Fruit fly (Drosophila melanogaster): ENCODE data around the gene CG44837.

CG44837 gene

DNA sequence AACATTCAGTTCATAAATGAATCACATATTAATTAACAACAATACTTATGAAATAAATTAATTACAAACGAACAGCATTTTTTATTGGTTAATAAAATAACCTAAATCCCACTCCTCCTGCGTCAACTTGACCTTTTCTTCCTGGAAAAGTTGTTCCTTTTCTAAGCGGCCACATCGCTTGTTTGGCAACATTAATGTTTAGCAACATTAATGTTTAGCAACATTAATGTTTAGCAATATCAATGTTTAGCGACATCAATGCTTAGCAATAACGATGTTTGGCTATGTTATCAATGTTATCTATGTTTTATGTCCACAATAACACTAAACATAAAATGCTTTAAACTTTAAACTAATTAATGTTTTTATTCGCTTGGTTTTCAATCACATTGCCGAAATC, 122.0 kb downstream of the CG44837 start:
- TF ChIP-seq Myc (optimal IDR thresholded peaks at IDR 0.05) = no peak
- TF ChIP-seq psq (GFP tag; optimal IDR thresholded peaks at IDR 0.05) = no peak
- TF ChIP-seq br (GFP tag; optimal IDR thresholded peaks at IDR 0.05) = no peak
- no peak for TF ChIP-seq CG32264 (GFP tag; optimal IDR thresholded peaks at IDR 0.05)
- TF ChIP-seq lola (GFP tag; optimal IDR thresholded peaks at IDR 0.05) = no peak
- no peak for TF ChIP-seq Hr83 (GFP tag; optimal IDR thresholded peaks at IDR 0.05; ENCODE audit: poor library complexity, severe bottlenecking)
- TF ChIP-seq Sp1 (GFP tag; optimal IDR thresholded peaks at IDR 0.05) = no peak

DNA sequence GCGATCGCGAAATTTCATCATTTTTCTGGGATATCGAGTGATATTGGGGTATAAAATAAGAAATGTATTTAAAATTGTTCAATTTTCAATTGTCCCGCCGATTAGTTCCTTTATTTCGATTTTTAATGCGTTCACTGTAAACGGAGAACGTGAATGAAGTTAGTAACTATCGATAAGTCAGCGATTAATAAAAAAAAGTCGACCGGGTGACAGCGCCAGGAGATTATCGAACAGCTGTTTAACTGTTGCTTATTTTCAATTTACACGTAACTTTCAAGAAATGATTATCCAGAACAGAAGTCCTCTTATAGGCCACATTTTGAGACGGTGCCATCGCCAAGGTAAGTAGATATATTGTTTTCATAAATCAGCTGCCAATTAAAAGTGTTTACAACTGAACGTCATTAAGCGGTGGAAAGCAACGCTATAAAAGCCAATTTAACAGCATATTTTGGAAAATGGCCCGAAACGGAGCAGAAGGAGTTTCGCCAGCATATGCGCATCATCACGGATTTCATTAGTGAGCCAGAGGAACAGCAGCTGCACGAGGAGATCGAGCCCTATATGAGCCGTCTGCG, 123.4 kb downstream of the CG44837 start, which contains the start of gene CG14130:
CG14130 (plus strand) TSS at position 225 of the 578 bp plus-strand sequence.
- no peak for TF ChIP-seq Dif (GFP tag; optimal IDR thresholded peaks at IDR 0.05; ENCODE audit: partially characterized antibody)
- peak; percentile 13 for TF ChIP-seq Vsx2 (GFP tag; optimal IDR thresholded peaks at IDR 0.05; ENCODE audit: partially characterized antibody)

DNA sequence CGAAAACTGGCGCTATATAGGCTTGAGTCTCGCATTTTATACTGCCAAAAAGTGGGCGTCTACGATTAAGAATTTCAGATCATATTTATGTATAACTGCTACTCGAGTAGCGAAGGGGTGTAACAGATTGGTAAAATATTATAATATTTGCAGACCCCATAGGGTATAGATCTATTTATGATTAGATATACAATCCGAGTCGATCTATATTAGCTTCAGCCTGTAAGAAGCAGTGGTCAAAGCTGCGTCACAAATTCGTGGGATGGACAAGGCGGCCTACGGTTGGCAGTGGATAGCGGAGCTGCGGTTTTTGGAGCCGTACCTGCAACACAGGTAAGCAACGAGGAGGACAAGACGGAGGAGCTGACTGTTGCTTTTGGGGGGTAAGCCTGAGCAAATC, 124.0 kb downstream of the CG44837 start, which contains the start of gene Cubn2:
Cubn2 (minus strand) TSS at position 101 of the 400 bp plus-strand sequence.
- no peak for TF ChIP-seq CG32264 (GFP tag; optimal IDR thresholded peaks at IDR 0.05)
- no peak for TF ChIP-seq foxo (GFP tag; optimal IDR thresholded peaks at IDR 0.05)

DNA sequence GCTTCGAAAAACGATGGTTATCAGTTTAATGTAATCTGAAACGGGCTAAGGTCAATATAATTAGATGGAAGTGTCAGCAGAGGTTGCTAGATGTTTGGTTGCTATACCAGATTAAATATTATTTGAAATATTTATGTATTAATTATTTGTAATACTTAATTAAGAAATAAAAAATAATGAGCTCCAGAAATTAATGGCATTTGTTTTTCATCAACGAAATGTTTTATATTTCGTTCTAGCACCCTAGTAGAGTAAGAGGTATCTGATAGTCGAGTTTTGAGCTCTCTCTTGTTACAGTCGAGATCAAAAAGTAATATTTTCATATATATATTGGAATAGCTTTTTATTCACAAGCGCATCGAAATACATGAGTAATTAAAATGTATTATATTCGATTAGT, 137.1 kb downstream of the CG44837 start:
- TF ChIP-seq woc (GFP tag; optimal IDR thresholded peaks at IDR 0.05) (no peak), sv (GFP tag; optimal IDR thresholded peaks at IDR 0.05) (no peak), tai (GFP tag; optimal IDR thresholded peaks at IDR 0.05) (no peak), CG32264 (GFP tag; optimal IDR thresholded peaks at IDR 0.05) (no peak), HLH106 (tag; optimal IDR thresholded peaks at IDR 0.05) (no peak), N (GFP tag; optimal IDR thresholded peaks at IDR 0.05) (no peak), Hnf4 (GFP tag; optimal IDR thresholded peaks at IDR 0.05) (no peak), jim (GFP tag; optimal IDR thresholded peaks at IDR 0.05) (no peak), Mio (GFP tag; optimal IDR thresholded peaks at IDR 0.05) (no peak), dmrt93B (GFP tag; optimal IDR thresholded peaks at IDR 0.05) (no peak), brk (GFP tag; optimal IDR thresholded peaks at IDR 0.05) (no peak), foxo (GFP tag; optimal IDR thresholded peaks at IDR 0.05) (no peak)

DNA sequence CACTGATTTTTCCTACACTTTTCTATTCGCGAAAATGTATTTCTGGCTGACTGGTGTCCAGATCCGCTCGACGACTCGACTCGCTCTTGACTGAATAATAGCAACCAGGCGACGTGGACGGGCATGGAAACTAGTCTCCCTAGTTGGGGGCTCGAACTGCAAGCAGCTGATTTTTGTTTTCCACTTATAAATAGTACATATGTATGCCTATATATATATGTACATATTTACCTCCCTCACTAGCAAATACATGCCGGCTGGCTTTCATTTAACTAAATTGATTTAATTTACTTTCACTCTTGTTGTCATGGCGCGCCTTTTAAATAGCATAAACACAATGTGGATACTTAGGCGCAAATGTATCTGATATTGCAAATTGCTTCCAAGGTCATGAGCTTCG, 137.9 kb downstream of the CG44837 start, which contains the start of gene Gcat:
Gcat (minus strand) TSS at position 101 of the 400 bp plus-strand sequence.
- TF ChIP-seq fru (GFP tag; optimal IDR thresholded peaks at IDR 0.05) = no peak
- no peak for TF ChIP-seq Hr78 (GFP tag; optimal IDR thresholded peaks at IDR 0.05)
- no peak for TF ChIP-seq Abd-B (GFP tag; optimal IDR thresholded peaks at IDR 0.05)
- TF ChIP-seq CrebA (GFP tag; optimal IDR thresholded peaks at IDR 0.05; ENCODE audit: borderline replicate concordance) = no peak
- no peak for TF ChIP-seq N (GFP tag; optimal IDR thresholded peaks at IDR 0.05)
- no peak for TF ChIP-seq woc (GFP tag; optimal IDR thresholded peaks at IDR 0.05)
- no peak for TF ChIP-seq CG9705 (GFP tag; optimal IDR thresholded peaks at IDR 0.05)
- TF ChIP-seq dsf (GFP tag; optimal IDR thresholded peaks at IDR 0.05; ENCODE audit: borderline replicate concordance) = no peak
- TF ChIP-seq Vsx2 (GFP tag; optimal IDR thresholded peaks at IDR 0.05; ENCODE audit: partially characterized antibody) = no peak
- no peak for TF ChIP-seq Jra (GFP tag; optimal IDR thresholded peaks at IDR 0.05)
- no peak for TF ChIP-seq CG32264 (GFP tag; optimal IDR thresholded peaks at IDR 0.05)
- TF ChIP-seq ey (GFP tag; optimal IDR thresholded peaks at IDR 0.05) = no peak
- TF ChIP-seq dmrt93B (GFP tag; optimal IDR thresholded peaks at IDR 0.05) = no peak
- no peak for TF ChIP-seq h (GFP tag; optimal IDR thresholded peaks at IDR 0.05)
- TF ChIP-seq Hr83 (GFP tag; optimal IDR thresholded peaks at IDR 0.05; ENCODE audit: poor library complexity, severe bottlenecking) = no peak
- no peak for TF ChIP-seq sv (GFP tag; optimal IDR thresholded peaks at IDR 0.05)
